Worm (Caenorhabditis elegans) whole organism, L4 larva: Measurements from ENCODE around the gene gpa-18.

Source experiments
- D1046.2 ChIP-seq: fragments of 200-800 bp; sonication (Bioruptor generic); IDR thresholded peaks from 2 replicates; pipeline ENCODE4 v1.3.6; 2022; ENCODE audit warnings: missing genetic modification characterization, missing compliant biosample characterization
- F10B5.3 ChIP-seq: sonication (generic microtip); optimal IDR thresholded peaks from 2 replicates; lab custom pipeline; 2016; ENCODE audit warnings: mild to moderate bottlenecking, missing genetic modification characterization, missing compliant biosample characterization
- R02D3.7 ChIP-seq: fragments of 150-350 bp; sonication (generic microtip); optimal IDR thresholded peaks from 3 replicates; lab custom pipeline; 2014; ENCODE audit warnings: missing biosample characterization, missing genetic modification characterization
- T20F7.1 ChIP-seq: fragments of 200-800 bp; sonication (Bioruptor generic); optimal IDR thresholded peaks from 2 replicates; lab custom pipeline; 2018; ENCODE audit warnings: mild to moderate bottlenecking, missing genetic modification characterization, missing compliant biosample characterization
- Y105C5A.15 ChIP-seq: fragments of 200-800 bp; sonication (Bioruptor generic); IDR thresholded peaks from 2 replicates; pipeline ENCODE4 v1.3.6; 2022; ENCODE audit warnings: missing genetic modification characterization, missing compliant biosample characterization
- Y48G9A.11 ChIP-seq: fragments of 200-800 bp; sonication (Bioruptor generic); IDR thresholded peaks from 2 replicates; pipeline ENCODE4 v1.3.6; 2022; ENCODE audit warnings: missing genetic modification reagents, missing genetic modification characterization, missing compliant biosample characterization
- Y75B8A.6 ChIP-seq: fragments of 200-800 bp; sonication (Bioruptor generic); IDR thresholded peaks from 2 replicates; pipeline ENCODE4 v1.3.6; 2022; ENCODE audit warnings: missing genetic modification reagents, missing genetic modification characterization, missing compliant biosample characterization
- ZK337.2 ChIP-seq: fragments of 200-800 bp; sonication (Bioruptor generic); IDR thresholded peaks from 2 replicates; pipeline ENCODE4 v1.3.6; 2022; ENCODE audit warnings: missing genetic modification reagents, missing genetic modification characterization, missing compliant biosample characterization
- aly-2 ChIP-seq: sonication (generic microtip); optimal IDR thresholded peaks from 2 replicates; lab custom pipeline; 2018; ENCODE audit warnings: missing biosample characterization, missing genetic modification characterization
- ceh-20 ChIP-seq: fragments of 200-800 bp; sonication (Bioruptor generic); IDR thresholded peaks from 2 replicates; pipeline ENCODE4 v1.3.6; 2022; ENCODE audit warnings: missing genetic modification reagents, missing genetic modification characterization, missing compliant biosample characterization
- daf-12 ChIP-seq: fragments of 150-350 bp; optimal IDR thresholded peaks from 2 replicates; lab custom pipeline; 2014; ENCODE audit warnings: missing biosample characterization, missing genetic modification reagents, missing genetic modification characterization
- daf-19 ChIP-seq: fragments of 200-800 bp; sonication (Bioruptor generic); conservative IDR thresholded peaks from 2 replicates; pipeline ENCODE4 v1.3.6; 2022; ENCODE audit warnings: missing genetic modification characterization, missing compliant biosample characterization
- dmd-6 ChIP-seq: fragments of 200-800 bp; sonication (Bioruptor generic); IDR thresholded peaks from 2 replicates; pipeline ENCODE4 v1.3.6; 2022; ENCODE audit warnings: missing genetic modification reagents, missing genetic modification characterization, missing compliant biosample characterization
- dmd-9 ChIP-seq: fragments of 200-800 bp; sonication (Bioruptor generic); IDR thresholded peaks from 2 replicates; pipeline ENCODE4 v1.3.6; 2022; ENCODE audit warnings: missing genetic modification reagents, missing genetic modification characterization, missing compliant biosample characterization
- duxl-1 ChIP-seq: sonication (generic microtip); optimal IDR thresholded peaks from 2 replicates; lab custom pipeline; 2016; ENCODE audit warnings: mild to moderate bottlenecking, missing genetic modification characterization, moderate library complexity, missing compliant biosample characterization; ENCODE audit not compliant: poor library complexity
- dve-1 ChIP-seq: sonication (generic microtip); optimal IDR thresholded peaks from 2 replicates; lab custom pipeline; 2017; ENCODE audit warnings: antibody characterized with exemption, mild to moderate bottlenecking, missing genetic modification characterization, missing compliant biosample characterization; ENCODE audit not compliant: insufficient read depth
- egl-27 ChIP-seq: sonication (generic microtip); optimal IDR thresholded peaks from 3 replicates; lab custom pipeline; 2017; ENCODE audit warnings: missing biosample characterization, missing genetic modification reagents, missing genetic modification characterization
- fos-1 ChIP-seq: fragments of 150-350 bp; optimal IDR thresholded peaks from 2 replicates; lab custom pipeline; 2014; ENCODE audit warnings: missing biosample characterization, missing genetic modification characterization
- hlh-11 ChIP-seq: fragments of 200-800 bp; sonication (Bioruptor generic); optimal IDR thresholded peaks from 2 replicates; lab custom pipeline; 2018; ENCODE audit warnings: mild to moderate bottlenecking, missing genetic modification characterization, missing compliant biosample characterization
- lin-13 ChIP-seq: fragments of 150-350 bp; optimal IDR thresholded peaks from 2 replicates; lab custom pipeline; 2014; ENCODE audit warnings: missing biosample characterization, missing genetic modification reagents, missing genetic modification characterization
- lin-15B ChIP-seq: fragments of 150-350 bp; sonication (generic microtip); optimal IDR thresholded peaks from 3 replicates; lab custom pipeline; 2014; ENCODE audit warnings: missing biosample characterization, missing genetic modification characterization
- lin-29 ChIP-seq: fragments of 200-800 bp; sonication (Bioruptor generic); IDR thresholded peaks from 2 replicates; pipeline ENCODE4 v1.3.6; 2022; ENCODE audit warnings: missing genetic modification reagents, missing genetic modification characterization, missing compliant biosample characterization
- mep-1 ChIP-seq: fragments of 150-350 bp; sonication (generic microtip); optimal IDR thresholded peaks from 3 replicates; lab custom pipeline; 2014; ENCODE audit warnings: missing biosample characterization, missing genetic modification characterization
- mes-2 ChIP-seq: sonication (generic microtip); optimal IDR thresholded peaks from 2 replicates; lab custom pipeline; 2016; ENCODE audit warnings: missing genotype, mild to moderate bottlenecking, missing genetic modification characterization, missing compliant biosample characterization; ENCODE audit not compliant: poor library complexity, severe bottlenecking
- nhr-25 ChIP-seq: sonication (generic microtip); optimal IDR thresholded peaks from 2 replicates; lab custom pipeline; 2017; ENCODE audit warnings: missing genetic modification characterization, mild to moderate bottlenecking, missing compliant biosample characterization, antibody characterized with exemption, moderate library complexity, borderline replicate concordance; ENCODE audit not compliant: insufficient read depth
- nhr-28 ChIP-seq: fragments of 150-350 bp; optimal IDR thresholded peaks from 2 replicates; lab custom pipeline; 2014; ENCODE audit warnings: missing biosample characterization, missing genetic modification characterization
- nhr-48 ChIP-seq: sonication (generic microtip); optimal IDR thresholded peaks from 2 replicates; lab custom pipeline; 2016; ENCODE audit warnings: mild to moderate bottlenecking, missing genetic modification characterization, missing compliant biosample characterization
- nhr-6 ChIP-seq: fragments of 150-350 bp; optimal IDR thresholded peaks from 2 replicates; lab custom pipeline; 2014; ENCODE audit warnings: missing biosample characterization, missing genetic modification characterization
- pqm-1 ChIP-seq: sonication (generic microtip); optimal IDR thresholded peaks from 2 replicates; lab custom pipeline; 2017; ENCODE audit warnings: missing biosample characterization, missing genetic modification characterization
- sdz-12 ChIP-seq: fragments of 200-800 bp; sonication (Bioruptor generic); optimal IDR thresholded peaks from 2 replicates; lab custom pipeline; 2018; ENCODE audit warnings: mild to moderate bottlenecking, missing genetic modification characterization, missing compliant biosample characterization
- snpc-1.2 ChIP-seq: fragments of 200-800 bp; sonication (Bioruptor generic); IDR thresholded peaks from 2 replicates; pipeline ENCODE4 v1.3.6; 2022; ENCODE audit warnings: missing genetic modification reagents, missing genetic modification characterization, missing compliant biosample characterization
- snpc-4 ChIP-seq: fragments of 150-350 bp; optimal IDR thresholded peaks from 2 replicates; lab custom pipeline; 2014; ENCODE audit warnings: missing biosample characterization, missing genetic modification characterization
- unc-39 ChIP-seq: sonication (generic microtip); optimal IDR thresholded peaks from 2 replicates; lab custom pipeline; 2017; ENCODE audit warnings: missing biosample characterization, missing genetic modification characterization
- unc-62 ChIP-seq, 3 experiments: fragments of 150-350 bp in 1 of 3; sonication (generic microtip); optimal IDR thresholded peaks in 2 of 3; peaks in 1 of 3; 1 replicate in 1 of 3; 2 replicates in 2 of 3; lab custom pipeline; 2014 to 2017; ENCODE audit warnings: missing biosample characterization in 3 of 3, missing genetic modification characterization in 3 of 3, missing genetic modification reagents in 3 of 3, missing genotype in 1 of 3
- zfp-3 ChIP-seq: fragments of 200-800 bp; sonication (Bioruptor generic); conservative IDR thresholded peaks from 2 replicates; pipeline ENCODE4 v1.3.6; 2022; ENCODE audit warnings: missing genetic modification reagents, missing genetic modification characterization, missing compliant biosample characterization
- zip-11 ChIP-seq: fragments of 200-800 bp; sonication (Bioruptor generic); IDR thresholded peaks from 2 replicates; pipeline ENCODE4 v1.3.6; 2022; ENCODE audit warnings: missing genetic modification characterization, missing compliant biosample characterization
- zip-2 ChIP-seq: fragments of 150-350 bp; optimal IDR thresholded peaks from 2 replicates; lab custom pipeline; 2014; ENCODE audit warnings: missing biosample characterization, missing genetic modification characterization
- ztf-7 ChIP-seq: fragments of 150-350 bp; optimal IDR thresholded peaks from 2 replicates; lab custom pipeline; 2014; ENCODE audit warnings: missing biosample characterization, missing genetic modification characterization

gpa-18 gene

ce11 chrIV:5209390-5209789, 14.0 kb upstream of the gpa-18 start, which contains the start of the genes Y59E9AL.36 and nbet-1 (continued):
- TF ChIP-seq zfp-3 (GFP tag; lab: Robert Waterston, UW) (no peak), aly-2 (no peak), hlh-11 (no peak), zip-11 (GFP tag; lab: Robert Waterston, UW) (no peak), nhr-25 (tag; lab: Kevin White, UChicago) (peak; percentile 27), daf-12 (tag; lab: Kevin White, UChicago) (no peak), nhr-6 (tag; lab: Kevin White, UChicago) (peak; percentile 72), Y75B8A.6 (GFP tag; lab: Robert Waterston, UW) (no peak), fos-1 (no peak), snpc-4 (no peak), F10B5.3 (no peak), zip-2 (tag; lab: Kevin White, UChicago) (no peak), ztf-7 (no peak), daf-19 (GFP tag; lab: Robert Waterston, UW) (no peak), mep-1 (tag; lab: Kevin White, UChicago) (peak; percentile 76), Y48G9A.11 (GFP tag; lab: Robert Waterston, UW) (no peak), T20F7.1 (peak; percentile 45), mes-2 (tag; lab: Kevin White, UChicago) (peak; percentile 86), dmd-9 (GFP tag; lab: Robert Waterston, UW) (no peak), lin-29 (no peak), snpc-1.2 (GFP tag; lab: Robert Waterston, UW) (peak; percentile 89), pqm-1 (tag; lab: Kevin White, UChicago) (peak; percentile 5), ceh-20 (GFP tag; lab: Robert Waterston, UW) (no peak), unc-39 (no peak), duxl-1 (tag; lab: Kevin White, UChicago) (peak; percentile 46), nhr-48 (tag; lab: Kevin White, UChicago) (no peak), dve-1 (no peak), sdz-12 (GFP tag; lab: Kevin White, UChicago) (no peak), Y105C5A.15 (no peak), lin-15B (tag; lab: Kevin White, UChicago) (peak; percentile 84), lin-13 (GFP tag; lab: Kevin White, UChicago) (peak; percentile 84), egl-27 (tag; lab: Kevin White, UChicago) (no peak)

ce11 chrIV:5206716-5207115, 11.3 kb upstream of the gpa-18 start:
- TF ChIP-seq ZK337.2 (GFP tag; lab: Robert Waterston, UW), result no peak
- 0 out of 2 replicates have a peak, but pooled peaks have one; percentile 20 for TF ChIP-seq snpc-1.2 (GFP tag; lab: Robert Waterston, UW)

ce11 chrIV:5204573-5204972, 9.1 kb upstream of the gpa-18 start, which contains the start of gene tni-4:
Gene tni-4, plus strand, starts transcription at chrIV:5204591.
- TF ChIP-seq zip-2 (tag; lab: Kevin White, UChicago), result no peak
- TF ChIP-seq D1046.2 (GFP tag; lab: Robert Waterston, UW), result no peak
- no peak for TF ChIP-seq nhr-28 (tag; lab: Kevin White, UChicago)
- TF ChIP-seq unc-62 (GFP tag; optimal IDR thresholded peaks at IDR 0.05 in 1 of 2; lab: Kevin White, UChicago), result peak in 1 of 2 experiments; percentile 92
- no peak for TF ChIP-seq unc-62 (tag; optimal IDR thresholded peaks at IDR 0.05; lab: Kevin White, UChicago)
- TF ChIP-seq lin-29, result no peak
- TF ChIP-seq egl-27 (tag; lab: Kevin White, UChicago), result no peak
- TF ChIP-seq R02D3.7, result no peak
- no peak for TF ChIP-seq dmd-6 (GFP tag; lab: Robert Waterston, UW)
